Worm (Caenorhabditis elegans): ENCODE data around the gene C15C8.6.

C15C8.6 gene

ce11 chrV:12749558-12749957 is 1.8 kb downstream of the C15C8.6 start:
- TF ChIP-seq lsy-2 (tag; optimal IDR thresholded peaks at IDR 0.05): no peak
- TF ChIP-seq lin-39 (tag; optimal IDR thresholded peaks at IDR 0.05): no peak
- no peak for TF ChIP-seq lin-13 (GFP tag; optimal IDR thresholded peaks at IDR 0.05)
- TF ChIP-seq zag-1 (tag; optimal IDR thresholded peaks at IDR 0.05): no peak
- no peak for TF ChIP-seq nhr-11 (tag; optimal IDR thresholded peaks at IDR 0.05)
- TF ChIP-seq egl-27 (tag; optimal IDR thresholded peaks at IDR 0.05): no peak
- no peak for TF ChIP-seq R02D3.7 (tag; optimal IDR thresholded peaks at IDR 0.05)
- TF ChIP-seq unc-62 (GFP tag; optimal IDR thresholded peaks at IDR 0.05): no peak

- TF ChIP-seq unc-62 (GFP tag; optimal IDR thresholded peaks at IDR 0.05) (no peak), nhr-77 (tag; optimal IDR thresholded peaks at IDR 0.05) (no peak), blmp-1 (tag; optimal IDR thresholded peaks at IDR 0.05; ENCODE audit: insufficient read depth) (no peak), crh-2 (tag; optimal IDR thresholded peaks at IDR 0.05) (no peak), elt-1 (tag; optimal IDR thresholded peaks at IDR 0.05) (no peak), sma-9 (GFP tag; optimal IDR thresholded peaks at IDR 0.05) (no peak), sma-9 (tag; optimal IDR thresholded peaks at IDR 0.05) (no peak)
Observed at ce11 chrV:12747856-12748255, 3.5 kb downstream of the C15C8.6 start, which contains the start of gene C15C8.5. Gene C15C8.5 (plus strand): TSS chrV:12748007.

ce11 chrV:12747431-12747830 is 3.9 kb downstream of the C15C8.6 start, which contains the start of gene C15C8.4:
Gene C15C8.4 (minus strand): TSS chrV:12747463.
- TF ChIP-seq F13H6.1 (tag; optimal IDR thresholded peaks at IDR 0.05) (no peak), ztf-4 (tag; optimal IDR thresholded peaks at IDR 0.05) (no peak), aly-2 (tag; optimal IDR thresholded peaks at IDR 0.05) (no peak), sem-4 (tag; optimal IDR thresholded peaks at IDR 0.05) (no peak), crh-2 (tag; optimal IDR thresholded peaks at IDR 0.05) (no peak), skn-1 (tag; optimal IDR thresholded peaks at IDR 0.05) (no peak), lin-13 (GFP tag; optimal IDR thresholded peaks at IDR 0.05) (no peak), peb-1 (tag; optimal IDR thresholded peaks at IDR 0.05) (no peak), zag-1 (tag; optimal IDR thresholded peaks at IDR 0.05) (no peak), ceh-82 (tag; optimal IDR thresholded peaks at IDR 0.05) (no peak), elt-1 (tag; optimal IDR thresholded peaks at IDR 0.05) (no peak), nhr-23 (tag; optimal IDR thresholded peaks at IDR 0.05) (no peak), nhr-237 (tag; optimal IDR thresholded peaks at IDR 0.05) (no peak), ztf-11 (tag; optimal IDR thresholded peaks at IDR 0.05) (no peak), alr-1 (tag; optimal IDR thresholded peaks at IDR 0.05) (no peak), mab-5 (tag; optimal IDR thresholded peaks at IDR 0.05) (no peak), nhr-6 (tag; optimal IDR thresholded peaks at IDR 0.05) (no peak), elt-3 (tag; optimal IDR thresholded peaks at IDR 0.05) (no peak), unc-55 (GFP tag; optimal IDR thresholded peaks at IDR 0.05) (no peak), ztf-1 (GFP tag; conservative IDR thresholded peaks at IDR 0.05) (no peak)

DNA sequence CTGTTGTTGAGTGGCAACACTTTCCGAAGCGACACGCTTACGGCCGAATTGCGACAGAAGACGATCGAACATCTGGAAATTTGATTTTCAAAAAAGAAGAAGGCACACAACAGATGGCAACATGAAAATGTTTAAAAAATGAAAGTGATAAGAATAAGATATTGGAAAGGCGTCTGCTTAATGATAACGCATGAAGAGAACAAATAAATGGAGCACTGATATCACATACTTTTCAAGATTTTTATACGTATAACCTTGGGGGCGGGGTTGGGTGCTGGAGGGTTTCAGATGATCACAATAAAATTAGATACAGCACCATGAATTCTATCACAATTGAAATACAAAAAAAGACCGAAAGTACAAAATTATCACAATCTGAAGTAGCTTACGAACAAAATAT is 6.4 kb downstream of the C15C8.6 start, which contains the start of gene C15C8.7:
C15C8.7 (minus strand) TSS at position 72 of the 400 bp plus-strand sequence.
- TF ChIP-seq lin-13 (GFP tag; optimal IDR thresholded peaks at IDR 0.05) (no peak), ama-1 (optimal IDR thresholded peaks at IDR 0.05) (no peak), sem-4 (tag; optimal IDR thresholded peaks at IDR 0.05) (no peak), ztf-1 (GFP tag; conservative IDR thresholded peaks at IDR 0.05) (no peak), aly-2 (tag; optimal IDR thresholded peaks at IDR 0.05) (no peak), dmd-4 (tag; optimal IDR thresholded peaks at IDR 0.05) (no peak), ztf-4 (tag; optimal IDR thresholded peaks at IDR 0.05) (no peak), F13H6.1 (tag; optimal IDR thresholded peaks at IDR 0.05) (peak; percentile 6), nhr-77 (tag; optimal IDR thresholded peaks at IDR 0.05) (no peak), fos-1 (tag; optimal IDR thresholded peaks at IDR 0.05) (peak; percentile 63)

ce11 chrV:12743778-12744502 is 7.4 kb downstream of the C15C8.6 start:
- no peak for TF ChIP-seq lsy-2 (tag; optimal IDR thresholded peaks at IDR 0.05)
- TF ChIP-seq R02D3.7 (tag; optimal IDR thresholded peaks at IDR 0.05): no peak
- TF ChIP-seq nhr-21 (tag; optimal IDR thresholded peaks at IDR 0.05): no peak
- TF ChIP-seq nhr-10 (tag; optimal IDR thresholded peaks at IDR 0.05): no peak
- TF ChIP-seq gmeb-1 (tag; optimal IDR thresholded peaks at IDR 0.05): no peak
- TF ChIP-seq ama-1 (optimal IDR thresholded peaks at IDR 0.05): no peak
- TF ChIP-seq F13H6.1 (tag; optimal IDR thresholded peaks at IDR 0.05): no peak
- no peak for TF ChIP-seq lin-39 (tag; optimal IDR thresholded peaks at IDR 0.05)
- no peak for TF ChIP-seq unc-55 (GFP tag; optimal IDR thresholded peaks at IDR 0.05)
- no peak for TF ChIP-seq C34F6.9 (tag; optimal IDR thresholded peaks at IDR 0.05)

Measured in whole organism, L2 larva.